Worm (Caenorhabditis elegans): ENCODE measurements around the gene dot-1.3.

DNA sequence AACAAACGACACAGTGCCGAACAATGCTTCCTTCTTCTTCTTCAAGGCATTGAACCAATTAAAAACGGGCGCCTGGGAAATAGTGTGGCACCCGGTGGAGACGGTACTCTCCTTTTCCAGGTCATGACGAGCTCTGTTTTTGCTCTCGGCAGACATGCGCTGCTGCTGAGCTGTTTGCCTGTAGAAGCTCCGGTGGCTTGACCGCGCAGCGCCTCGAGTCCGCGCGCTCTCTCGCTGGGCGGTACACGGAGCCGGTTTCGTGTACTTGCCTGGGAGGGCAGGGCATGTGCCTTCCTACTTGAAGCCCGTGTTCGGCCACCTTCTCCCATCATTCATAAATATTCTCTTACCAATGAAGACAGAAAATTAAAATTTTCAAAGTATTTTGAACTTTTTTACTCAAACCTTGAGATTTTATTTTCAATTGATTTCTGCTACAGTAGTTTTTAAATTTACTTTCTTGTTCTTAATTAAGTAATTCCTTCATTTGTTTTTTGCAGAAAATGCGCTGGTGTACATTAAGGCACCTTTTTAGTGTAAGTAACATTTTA is 42.2 kb downstream of the dot-1.3 start, which contains the start of gene E01G6.1:
- no peak for TF ChIP-seq C08G9.2 (tag; optimal IDR thresholded peaks at IDR 0.05)
- TF ChIP-seq hlh-13 (GFP tag; optimal IDR thresholded peaks at IDR 0.05) = no peak
- TF ChIP-seq nhr-11 (tag; optimal IDR thresholded peaks at IDR 0.05) = no peak
- TF ChIP-seq nfya-1 (tag; optimal IDR thresholded peaks at IDR 0.05) = no peak
- no peak for TF ChIP-seq K09A11.1 (tag; optimal IDR thresholded peaks at IDR 0.05; ENCODE audit: insufficient read depth)
- no peak for TF ChIP-seq elt-2 (tag; optimal IDR thresholded peaks at IDR 0.05)
- no peak for TF ChIP-seq pha-4 (tag; optimal IDR thresholded peaks at IDR 0.05)
- TF ChIP-seq ama-1 (optimal IDR thresholded peaks at IDR 0.05) = no peak
- TF ChIP-seq tbx-2 (tag; optimal IDR thresholded peaks at IDR 0.05) = no peak
- no peak for TF ChIP-seq T23F11.4 (GFP tag; optimal IDR thresholded peaks at IDR 0.05)
- TF ChIP-seq unc-42 (tag; optimal IDR thresholded peaks at IDR 0.05) = no peak
- TF ChIP-seq sox-4 (tag; optimal IDR thresholded peaks at IDR 0.05) = no peak
- no peak for TF ChIP-seq fkh-10 (GFP tag; optimal IDR thresholded peaks at IDR 0.05)
